Worm (Caenorhabditis elegans): ENCODE measurements around the gene B0348.10.

ce11 chrV:6271-6670, 2.3 kb downstream of the B0348.10 start:
- TF ChIP-seq T22C8.4 (GFP tag; IDR thresholded peaks at IDR 0.05) (no peak), klf-2 (GFP tag; conservative IDR thresholded peaks at IDR 0.05) (no peak), ref-1 (GFP tag; conservative IDR thresholded peaks at IDR 0.05) (no peak), med-1 (GFP tag; optimal IDR thresholded peaks at IDR 0.05; ENCODE audit: insufficient read depth) (no peak)

All from whole organism, midembryonic.